Worm (Caenorhabditis elegans) whole organism, L4 larva: ENCODE data around the gene Y50D7A.8.
"Not testable (repeated sequence)": the region's sequence is repeated elsewhere in the genome, so short reads cannot be mapped to it uniquely, and the experiment has no call there.

ENCODE experiments used
- dmd-8 ChIP-seq: fragments of 200-800 bp; sonication (Bioruptor generic); IDR thresholded peaks from 2 replicates; pipeline ENCODE4 v1.3.6; 2022; ENCODE audit warnings: missing genetic modification characterization, missing compliant biosample characterization
- lin-13 ChIP-seq: fragments of 150-350 bp; optimal IDR thresholded peaks from 2 replicates; lab custom pipeline; 2014; ENCODE audit warnings: missing biosample characterization, missing genetic modification reagents, missing genetic modification characterization
- nhr-25 ChIP-seq: sonication (generic microtip); optimal IDR thresholded peaks from 2 replicates; lab custom pipeline; 2017; ENCODE audit warnings: missing genetic modification characterization, mild to moderate bottlenecking, missing compliant biosample characterization, antibody characterized with exemption, moderate library complexity, borderline replicate concordance; ENCODE audit not compliant: insufficient read depth
- nhr-28 ChIP-seq: fragments of 150-350 bp; optimal IDR thresholded peaks from 2 replicates; lab custom pipeline; 2014; ENCODE audit warnings: missing biosample characterization, missing genetic modification characterization
- pha-4 ChIP-seq, 2 experiments: fragments of 150-350 bp in 1 of 2; fragments of 200-800 bp in 1 of 2; sonication (Bioruptor generic) in 1 of 2; IDR thresholded peaks in 1 of 2; optimal IDR thresholded peaks in 1 of 2; 2 replicates each; pipeline versions ENCODE4 v1.3.6 to Lab custom; 2014 to 2022; ENCODE audit warnings: missing genetic modification characterization in 2 of 2, missing genetic modification reagents in 2 of 2, missing biosample characterization in 1 of 2, missing compliant biosample characterization in 1 of 2
- sdz-12 ChIP-seq: fragments of 200-800 bp; sonication (Bioruptor generic); optimal IDR thresholded peaks from 2 replicates; lab custom pipeline; 2018; ENCODE audit warnings: mild to moderate bottlenecking, missing genetic modification characterization, missing compliant biosample characterization
- unc-39 ChIP-seq: sonication (generic microtip); optimal IDR thresholded peaks from 2 replicates; lab custom pipeline; 2017; ENCODE audit warnings: missing biosample characterization, missing genetic modification characterization
- unc-62 ChIP-seq, 3 experiments: fragments of 150-350 bp in 1 of 3; sonication (generic microtip); optimal IDR thresholded peaks in 2 of 3; peaks in 1 of 3; 1 replicate in 1 of 3; 2 replicates in 2 of 3; lab custom pipeline; 2014 to 2017; ENCODE audit warnings: missing biosample characterization in 3 of 3, missing genetic modification characterization in 3 of 3, missing genetic modification reagents in 3 of 3, missing genotype in 1 of 3
- zip-2 ChIP-seq: fragments of 150-350 bp; optimal IDR thresholded peaks from 2 replicates; lab custom pipeline; 2014; ENCODE audit warnings: missing biosample characterization, missing genetic modification characterization

DNA sequence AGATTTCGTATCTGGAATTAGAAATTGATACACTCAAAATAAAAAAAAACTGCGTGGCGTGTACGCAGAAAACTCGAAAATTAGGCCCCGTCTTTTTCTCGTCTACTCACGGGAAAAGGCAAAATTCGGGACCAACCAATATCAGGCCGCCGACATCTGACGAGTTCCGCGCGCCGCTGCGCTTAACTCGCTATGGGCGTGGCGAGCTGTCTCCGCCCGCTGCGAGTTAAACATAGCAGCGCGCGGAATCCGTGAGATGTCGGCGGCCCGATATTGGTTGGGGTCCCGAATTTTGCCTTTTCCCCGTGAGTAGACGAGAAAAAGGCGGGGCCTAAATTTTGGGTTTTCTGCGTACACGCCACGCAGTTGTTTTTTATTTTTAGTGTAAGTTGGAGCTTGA is 45.2 kb downstream of the Y50D7A.8 start:
- TF ChIP-seq unc-62 (GFP tag; optimal IDR thresholded peaks at IDR 0.05 in 1 of 2; lab: Kevin White, UChicago); unc-62 (tag; optimal IDR thresholded peaks at IDR 0.05; lab: Kevin White, UChicago); nhr-25 (tag; lab: Kevin White, UChicago); sdz-12 (GFP tag; lab: Kevin White, UChicago); zip-2 (tag; lab: Kevin White, UChicago); pha-4 (GFP tag; IDR thresholded peaks at IDR 0.05; lab: Robert Waterston, UW); pha-4 (tag; optimal IDR thresholded peaks at IDR 0.05; lab: Kevin White, UChicago); lin-13 (GFP tag; lab: Kevin White, UChicago); dmd-8; nhr-28 (tag; lab: Kevin White, UChicago); unc-39 (tag; lab: Kevin White, UChicago): not testable (repeated sequence)
